Worm (Caenorhabditis elegans) whole organism, young adult: Measurements from ENCODE around the gene hphd-1.

Experiments used
- F33H1.4 ChIP-seq: fragments of 200-800 bp; sonication (Bioruptor generic); IDR thresholded peaks from 2 replicates; pipeline ENCODE4 v1.3.6; 2022; ENCODE audit warnings: missing genetic modification reagents, missing genetic modification characterization, missing compliant biosample characterization
- F37B4.10 ChIP-seq: fragments of 200-800 bp; sonication (Bioruptor generic); IDR thresholded peaks from 2 replicates; pipeline ENCODE4 v1.3.6; 2022; ENCODE audit warnings: missing genetic modification characterization, missing compliant biosample characterization
- ama-1 ChIP-seq, 3 experiments: fragments of 150-350 bp in 1 of 3; sonication (generic microtip) in 2 of 3; optimal IDR thresholded peaks; 2 replicates each; lab custom pipeline; 2014 to 2018; ENCODE audit warnings: missing biosample characterization in 2 of 3, missing genetic modification characterization in 2 of 3, missing genetic modification reagents in 2 of 3
- pha-4 ChIP-seq: fragments of 150-350 bp; sonication (generic microtip); optimal IDR thresholded peaks from 2 replicates; lab custom pipeline; 2014; ENCODE audit warnings: missing biosample characterization, missing genetic modification reagents, missing genetic modification characterization
- snpc-1.3 ChIP-seq: sonication (generic microtip); optimal IDR thresholded peaks from 2 replicates; lab custom pipeline; 2017; ENCODE audit warnings: missing genetic modification characterization, mild to moderate bottlenecking, missing compliant biosample characterization, antibody characterized with exemption, moderate library complexity, missing genotype, missing genetic modification reagents; ENCODE audit not compliant: insufficient read depth
- ztf-22 ChIP-seq: fragments of 200-800 bp; sonication (Bioruptor generic); optimal IDR thresholded peaks from 2 replicates; lab custom pipeline; 2018; ENCODE audit warnings: mild to moderate bottlenecking, missing genetic modification characterization, moderate library complexity, missing compliant biosample characterization

DNA sequence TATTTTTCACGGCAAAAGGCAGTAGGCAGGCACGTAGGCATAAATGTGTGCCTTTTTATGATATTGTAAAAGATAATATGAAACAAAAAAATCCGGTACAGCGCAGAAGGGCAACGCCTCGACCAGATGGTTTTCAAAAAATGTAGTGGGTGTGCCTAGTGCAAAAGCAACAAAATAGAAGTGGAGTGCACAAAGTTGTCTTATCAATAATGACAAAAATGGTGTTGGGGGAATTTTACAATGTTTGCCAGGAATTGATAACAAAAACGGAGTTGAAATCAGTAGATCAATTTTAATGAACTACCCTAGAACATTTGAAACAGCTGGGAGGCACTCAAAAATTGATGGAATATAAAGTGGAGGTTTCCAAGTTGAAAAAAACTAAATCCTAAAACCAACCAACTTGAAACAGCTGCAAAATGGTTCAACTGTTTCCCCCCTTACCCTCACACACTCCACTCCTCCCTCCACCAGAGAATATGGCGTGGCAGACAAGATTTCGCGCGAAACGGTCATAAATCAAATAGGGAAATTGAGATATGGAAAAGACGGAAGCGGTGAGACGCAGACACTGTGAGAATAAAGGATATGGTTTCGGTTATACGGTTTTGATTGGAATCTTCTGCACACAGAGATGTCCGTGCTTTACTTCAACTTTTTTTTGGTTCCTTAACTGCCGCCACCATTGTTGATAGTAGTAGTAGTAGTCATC lies 7.9 kb upstream of the hphd-1 start:
- TF ChIP-seq F33H1.4 (GFP tag; lab: Robert Waterston, UW) (no peak), snpc-1.3 (tag; lab: Kevin White, UChicago) (no peak), F37B4.10 (GFP tag; lab: Robert Waterston, UW) (no peak), ztf-22 (GFP tag; lab: Kevin White, UChicago) (no peak), ama-1 (optimal IDR thresholded peaks at IDR 0.05; lab: Kevin White, UChicago) (no peak), ama-1 (GFP tag; optimal IDR thresholded peaks at IDR 0.05; lab: Kevin White, UChicago) (no peak), pha-4 (no peak)
